Fruit fly (Drosophila melanogaster): Measurements from ENCODE around the gene CG12104.

Gene CG12104

dm6 chr3L:1558178-1558788, 44.2 kb downstream of the CG12104 start, which contains the start of the genes Pex10 and CG12099 (continued):
- TF ChIP-seq dmrt99B (tag; optimal IDR thresholded peaks at IDR 0.05) (no peak), Poxn (GFP tag; IDR thresholded peaks at IDR 0.05) (peak; percentile 73), sug (tag; optimal IDR thresholded peaks at IDR 0.05) (peak; percentile 93), pb (GFP tag; optimal IDR thresholded peaks at IDR 0.05) (no peak), Awh (GFP tag; IDR thresholded peaks at IDR 0.05) (peak; percentile 77), gem (tag; optimal IDR thresholded peaks at IDR 0.05) (peak; percentile 93), Fer1 (GFP tag; optimal IDR thresholded peaks at IDR 0.05) (peak; percentile 80), CG3838 (GFP tag; optimal IDR thresholded peaks at IDR 0.05) (peak; percentile 59), nerfin-2 (GFP tag; IDR thresholded peaks at IDR 0.05; ENCODE audit: partially characterized antibody) (peak; percentile 80), CG12155 (GFP tag; optimal IDR thresholded peaks at IDR 0.05) (peak; percentile 88), NC2α (GFP tag; optimal IDR thresholded peaks at IDR 0.05) (no peak), CG6813 (GFP tag; optimal IDR thresholded peaks at IDR 0.05) (peak; percentile 32), pnt (GFP tag; optimal IDR thresholded peaks at IDR 0.05) (peak; percentile 65), Eip74EF (GFP tag; optimal IDR thresholded peaks at IDR 0.05) (no peak), CG10267 (tag; optimal IDR thresholded peaks at IDR 0.05) (peak; percentile 100), CG2199 (GFP tag; IDR thresholded peaks at IDR 0.05) (0 out of 3 replicates have a peak, but pooled peaks have one; percentile 69), CG5180 (GFP tag; optimal IDR thresholded peaks at IDR 0.05) (no peak), chm (GFP tag; IDR thresholded peaks at IDR 0.05) (peak; percentile 85), CG10654 (GFP tag; optimal IDR thresholded peaks at IDR 0.05) (peak; percentile 87), chn (GFP tag; optimal IDR thresholded peaks at IDR 0.05) (peak; percentile 81), CG4854 (GFP tag; optimal IDR thresholded peaks at IDR 0.05) (peak; percentile 74), Sry-β (GFP tag; optimal IDR thresholded peaks at IDR 0.05) (peak; percentile 64), org-1 (GFP tag; optimal IDR thresholded peaks at IDR 0.05) (peak; percentile 66), CG12071 (GFP tag; optimal IDR thresholded peaks at IDR 0.05) (peak; percentile 10), odd (GFP tag; optimal IDR thresholded peaks at IDR 0.05) (no peak), CG1792 (GFP tag; optimal IDR thresholded peaks at IDR 0.05) (peak; percentile 6), croc (GFP tag; conservative IDR thresholded peaks at IDR 0.05) (peak; percentile 90), CTCF (GFP tag; optimal IDR thresholded peaks at IDR 0.05) (no peak), onecut (GFP tag; IDR thresholded peaks at IDR 0.05) (peak; percentile 75), Rx (GFP tag; IDR thresholded peaks at IDR 0.05) (peak; percentile 83), z (GFP tag; IDR thresholded peaks at IDR 0.05) (no peak), CHES-1-like (GFP tag; optimal IDR thresholded peaks at IDR 0.05) (peak; percentile 69), tll (GFP tag; optimal IDR thresholded peaks at IDR 0.05) (peak; percentile 20 to 70), inv (GFP tag; IDR thresholded peaks at IDR 0.05; ENCODE audit: partially characterized antibody) (peak; percentile 90), Hr51 (GFP tag; optimal IDR thresholded peaks at IDR 0.05) (peak; percentile 84 to 85), ash1 (GFP tag; optimal IDR thresholded peaks at IDR 0.05) (no peak), caup (GFP tag; optimal IDR thresholded peaks at IDR 0.05; ENCODE audit: severe bottlenecking) (peak; percentile 88), CG4424 (GFP tag; optimal IDR thresholded peaks at IDR 0.05) (peak; percentile 91), sima (GFP tag; optimal IDR thresholded peaks at IDR 0.05) (no peak), yki (optimal IDR thresholded peaks at IDR 0.05) (no peak), ems (GFP tag; optimal IDR thresholded peaks at IDR 0.05) (peak; percentile 76), CG7963 (GFP tag; IDR thresholded peaks at IDR 0.05; ENCODE audit: partially characterized antibody) (peak; percentile 72), zfh1 (GFP tag; IDR thresholded peaks at IDR 0.05) (peak; percentile 88), dmrt11E (tag; optimal IDR thresholded peaks at IDR 0.05) (peak; percentile 87), B-H2 (GFP tag; optimal IDR thresholded peaks at IDR 0.05) (peak; percentile 91), Hmr (GFP tag; optimal IDR thresholded peaks at IDR 0.05) (peak; percentile 89), CG16779 (GFP tag; IDR thresholded peaks at IDR 0.05) (peak; percentile 83), cad (GFP tag; optimal IDR thresholded peaks at IDR 0.05) (no peak), Blimp-1 (GFP tag; optimal IDR thresholded peaks at IDR 0.05) (peak; percentile 72), jing (GFP tag; optimal IDR thresholded peaks at IDR 0.05) (no peak)
